Worm (Caenorhabditis elegans): ENCODE data around the gene smc-3.

Gene smc-3

DNA sequence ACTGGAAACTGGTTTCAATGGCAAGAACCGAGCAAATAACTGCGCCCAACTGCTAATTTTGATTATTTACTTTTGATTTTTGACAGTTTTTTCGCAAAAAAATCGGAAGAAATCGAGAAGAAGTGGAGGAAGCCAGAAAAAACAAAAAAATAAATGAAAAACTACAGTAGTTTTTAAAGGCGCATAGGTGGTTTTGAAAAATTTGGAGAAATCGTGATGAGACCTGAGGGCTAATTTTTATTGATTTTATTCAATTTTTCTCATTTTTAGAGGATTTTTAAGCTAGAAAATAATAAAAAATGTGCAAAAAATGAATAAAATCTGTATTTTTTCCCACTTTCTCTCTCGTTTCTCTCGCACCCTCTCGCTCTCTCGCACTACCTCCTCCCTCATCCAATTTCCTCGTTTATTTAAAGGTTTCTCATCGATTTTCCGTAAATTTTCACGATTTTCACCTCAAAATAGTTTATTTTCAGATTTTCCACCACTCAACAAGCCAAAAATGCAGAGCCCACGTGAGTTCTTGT lies 16.1 kb upstream of the smc-3 start, which contains the start of gene Y47D3A.20:
Y47D3A.20 (plus strand) TSS at position 477 of the 527 bp plus-strand sequence.
- TF ChIP-seq zip-8 (tag; optimal IDR thresholded peaks at IDR 0.05) (no peak), ces-1 (GFP tag; optimal IDR thresholded peaks at IDR 0.05) (peak; percentile 41), mls-2 (tag; optimal IDR thresholded peaks at IDR 0.05) (no peak), unc-39 (tag; optimal IDR thresholded peaks at IDR 0.05) (no peak), ceh-43 (GFP tag; optimal IDR thresholded peaks at IDR 0.05) (no peak), unc-120 (tag; optimal IDR thresholded peaks at IDR 0.05; ENCODE audit: poor library complexity, severe bottlenecking) (no peak)

DNA sequence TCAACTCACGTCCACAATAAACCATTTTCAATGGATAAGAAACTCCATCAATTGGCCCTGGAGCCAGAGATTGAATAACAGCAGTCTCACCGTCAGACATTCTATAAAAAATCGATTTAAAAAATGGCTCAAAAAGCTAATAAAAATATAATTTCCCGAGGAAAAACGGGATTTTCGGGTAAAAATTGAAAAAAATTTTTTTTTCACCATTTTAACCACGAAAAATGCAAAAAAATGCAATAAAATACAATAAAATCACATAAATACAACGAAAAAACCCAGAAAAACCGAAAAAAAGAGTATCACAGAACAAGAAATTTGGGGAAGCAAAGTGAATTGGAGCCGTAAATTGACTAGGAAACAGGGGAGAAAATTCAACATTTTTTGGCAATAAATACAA lies 11.9 kb upstream of the smc-3 start, which contains the start of gene Y47D3A.21:
Y47D3A.21 (minus strand) TSS at position 101 of the 400 bp plus-strand sequence.
- no peak for TF ChIP-seq mab-5 (tag; optimal IDR thresholded peaks at IDR 0.05)
- TF ChIP-seq sptf-1 (tag; optimal IDR thresholded peaks at IDR 0.05), result no peak
- TF ChIP-seq ces-1 (GFP tag; optimal IDR thresholded peaks at IDR 0.05), result no peak
- no peak for TF ChIP-seq drap-1 (GFP tag; optimal IDR thresholded peaks at IDR 0.05)
- TF ChIP-seq M03D4.4 (tag; optimal IDR thresholded peaks at IDR 0.05), result no peak
- TF ChIP-seq nhr-28 (tag; optimal IDR thresholded peaks at IDR 0.05), result no peak
- TF ChIP-seq lsy-2 (tag; optimal IDR thresholded peaks at IDR 0.05), result no peak
- no peak for TF ChIP-seq nhr-12 (tag; optimal IDR thresholded peaks at IDR 0.05)
- TF ChIP-seq unc-62 (GFP tag; optimal IDR thresholded peaks at IDR 0.05), result no peak
- no peak for TF ChIP-seq flh-1 (GFP tag; optimal IDR thresholded peaks at IDR 0.05)
- TF ChIP-seq mep-1 (tag; optimal IDR thresholded peaks at IDR 0.05), result no peak
- TF ChIP-seq pha-4 (tag; optimal IDR thresholded peaks at IDR 0.05), result no peak
- TF ChIP-seq lin-32 (GFP tag; optimal IDR thresholded peaks at IDR 0.05), result no peak
- no peak for TF ChIP-seq nhr-237 (tag; optimal IDR thresholded peaks at IDR 0.05)
- TF ChIP-seq bed-3 (GFP tag; optimal IDR thresholded peaks at IDR 0.05), result no peak

DNA sequence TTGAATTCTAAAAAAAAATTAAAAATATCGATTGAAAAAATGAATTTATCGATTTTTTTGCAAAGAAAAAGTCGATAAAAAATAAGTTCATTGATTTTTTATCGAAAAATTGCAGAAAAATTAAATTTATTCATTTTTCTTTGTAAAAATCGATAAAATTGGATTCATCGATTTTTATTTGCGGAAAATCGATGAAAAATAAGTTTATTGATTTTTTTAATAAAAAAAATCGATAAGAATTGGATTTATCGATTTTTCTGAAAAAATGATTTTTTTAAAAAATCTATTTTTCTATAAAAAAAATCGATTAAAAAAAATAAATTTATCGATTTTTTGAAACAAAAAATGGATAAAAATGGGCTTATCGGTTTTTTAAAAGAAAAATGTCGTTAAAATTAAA lies 10.8 kb upstream of the smc-3 start:
- TF ChIP-seq nhr-237 (tag; optimal IDR thresholded peaks at IDR 0.05), result no peak
- peak; percentile 36 for TF ChIP-seq ces-1 (GFP tag; optimal IDR thresholded peaks at IDR 0.05)

DNA sequence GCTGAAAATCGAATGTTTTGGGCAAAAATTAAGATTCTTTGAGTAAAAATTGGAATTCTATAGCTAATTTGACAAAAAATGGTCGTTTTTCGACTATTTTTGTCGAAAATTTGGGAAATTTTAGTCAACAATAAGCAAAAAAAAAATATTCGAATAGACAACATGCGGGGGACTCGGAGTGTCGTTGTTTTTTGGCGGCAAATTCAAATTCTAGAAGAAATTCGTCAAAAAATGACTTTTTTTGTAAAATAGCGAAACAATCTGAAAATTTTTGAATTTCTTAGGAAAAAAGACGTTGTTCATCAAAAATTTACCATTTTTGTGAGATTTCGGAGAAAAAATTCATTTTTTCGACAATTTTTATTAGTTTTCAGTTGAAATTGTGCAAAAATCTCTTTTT lies 7.1 kb upstream of the smc-3 start:
- no peak for TF ChIP-seq ham-2 (GFP tag; optimal IDR thresholded peaks at IDR 0.05)
- TF ChIP-seq ceh-83 (GFP tag; optimal IDR thresholded peaks at IDR 0.05), result no peak
- no peak for TF ChIP-seq nhr-237 (tag; optimal IDR thresholded peaks at IDR 0.05)
- TF ChIP-seq lin-13 (tag; optimal IDR thresholded peaks at IDR 0.05), result no peak
- no peak for TF ChIP-seq sptf-1 (tag; optimal IDR thresholded peaks at IDR 0.05)
- no peak for TF ChIP-seq unc-39 (tag; optimal IDR thresholded peaks at IDR 0.05)
- TF ChIP-seq nhr-28 (tag; optimal IDR thresholded peaks at IDR 0.05), result no peak
- TF ChIP-seq nhr-12 (tag; optimal IDR thresholded peaks at IDR 0.05), result no peak
- no peak for TF ChIP-seq elt-3 (tag; optimal IDR thresholded peaks at IDR 0.05)
- no peak for TF ChIP-seq hlh-1 (tag; optimal IDR thresholded peaks at IDR 0.05)
- TF ChIP-seq tbx-8 (GFP tag; optimal IDR thresholded peaks at IDR 0.05), result no peak
- TF ChIP-seq M03D4.4 (tag; optimal IDR thresholded peaks at IDR 0.05), result no peak
- no peak for TF ChIP-seq bed-3 (GFP tag; optimal IDR thresholded peaks at IDR 0.05)
- no peak for TF ChIP-seq cnd-1 (tag; optimal IDR thresholded peaks at IDR 0.05)
- no peak for TF ChIP-seq mab-5 (tag; optimal IDR thresholded peaks at IDR 0.05)
- no peak for TF ChIP-seq ztf-11 (tag; optimal IDR thresholded peaks at IDR 0.05)
- TF ChIP-seq nhr-76 (tag; optimal IDR thresholded peaks at IDR 0.05), result no peak
- no peak for TF ChIP-seq blmp-1 (tag; optimal IDR thresholded peaks at IDR 0.05)
- no peak for TF ChIP-seq ceh-43 (GFP tag; optimal IDR thresholded peaks at IDR 0.05)

DNA sequence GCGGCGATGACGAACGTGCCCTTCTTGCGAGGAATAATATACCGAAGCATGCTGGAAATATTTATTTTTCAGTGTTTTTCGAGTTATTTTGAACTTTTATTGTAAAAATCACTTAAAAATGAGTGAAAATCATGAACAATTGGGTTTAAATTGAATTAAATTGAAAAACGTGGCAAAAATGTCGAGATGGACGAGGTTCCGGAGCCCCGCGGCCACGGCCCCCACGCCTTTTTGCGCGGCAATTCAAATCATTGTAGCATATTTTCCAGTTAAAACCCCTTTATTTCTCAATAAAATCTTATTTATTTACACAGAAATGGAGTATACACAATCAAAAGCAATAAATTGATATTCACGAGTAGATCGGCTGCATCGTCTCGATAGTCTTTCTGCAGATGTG lies 4.6 kb upstream of the smc-3 start:
- no peak for TF ChIP-seq ceh-39 (tag; optimal IDR thresholded peaks at IDR 0.05)
- peak; percentile 4 for TF ChIP-seq mls-2 (tag; optimal IDR thresholded peaks at IDR 0.05)
- TF ChIP-seq ces-1 (GFP tag; optimal IDR thresholded peaks at IDR 0.05), result peak; percentile 73

DNA sequence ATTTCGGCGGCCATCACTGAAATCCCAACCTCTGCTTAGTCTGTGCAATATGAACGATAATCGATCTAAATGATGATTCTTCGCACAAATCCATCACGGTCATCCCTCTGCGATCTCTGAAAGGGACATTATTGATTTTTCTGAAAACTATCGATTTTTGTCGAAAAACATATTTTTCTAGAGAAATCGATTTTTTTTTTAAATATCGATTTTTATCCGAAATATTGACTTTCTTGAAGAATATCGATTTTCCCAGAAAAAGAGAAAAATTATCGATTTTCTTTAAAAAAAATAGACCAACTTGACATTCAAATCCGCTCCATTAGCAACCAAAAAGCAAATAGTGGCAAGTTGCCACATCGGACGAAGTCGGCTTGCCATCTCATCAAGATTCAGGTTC lies 3.4 kb upstream of the smc-3 start:
- TF ChIP-seq elt-3 (tag; optimal IDR thresholded peaks at IDR 0.05) (no peak), mls-2 (tag; optimal IDR thresholded peaks at IDR 0.05) (no peak), bed-3 (GFP tag; optimal IDR thresholded peaks at IDR 0.05) (no peak), ceh-83 (GFP tag; optimal IDR thresholded peaks at IDR 0.05) (no peak), sem-2 (GFP tag; optimal IDR thresholded peaks at IDR 0.05) (no peak), flh-1 (GFP tag; optimal IDR thresholded peaks at IDR 0.05) (no peak), lsy-2 (tag; optimal IDR thresholded peaks at IDR 0.05) (no peak), sptf-1 (tag; optimal IDR thresholded peaks at IDR 0.05) (no peak), mep-1 (tag; optimal IDR thresholded peaks at IDR 0.05) (no peak), unc-62 (GFP tag; optimal IDR thresholded peaks at IDR 0.05) (no peak), mab-5 (tag; optimal IDR thresholded peaks at IDR 0.05) (no peak), ceh-39 (tag; optimal IDR thresholded peaks at IDR 0.05) (no peak)

All from whole organism, mixed stage, embryonic.